Worm (Caenorhabditis elegans): ENCODE results near the gene arp-1.

The arp-1 gene

ce11 chrII:15119537-15120360 is at the start of gene arp-1:
Gene arp-1, plus strand, starts transcription at chrII:15120301.
- TF ChIP-seq hlh-15 (tag; optimal IDR thresholded peaks at IDR 0.05) (no peak), ceh-18 (tag; optimal IDR thresholded peaks at IDR 0.05) (no peak), pha-2 (tag; optimal IDR thresholded peaks at IDR 0.05) (peak; percentile 4), ama-1 (optimal IDR thresholded peaks at IDR 0.05) (no peak), ttx-3 (tag; optimal IDR thresholded peaks at IDR 0.05) (no peak), pha-4 (tag; optimal IDR thresholded peaks at IDR 0.05) (no peak), ceh-48 (tag; optimal IDR thresholded peaks at IDR 0.05) (peak; percentile 8), tbx-2 (tag; optimal IDR thresholded peaks at IDR 0.05) (no peak), dmd-4 (tag; optimal IDR thresholded peaks at IDR 0.05; ENCODE audit: borderline replicate concordance) (no peak), tbx-7 (tag; optimal IDR thresholded peaks at IDR 0.05) (no peak), sox-2 (GFP tag; IDR thresholded peaks at IDR 0.05) (no peak), ceh-34 (tag; optimal IDR thresholded peaks at IDR 0.05) (peak; percentile 3), ceh-14 (tag; optimal IDR thresholded peaks at IDR 0.05) (peak; percentile 10), fkh-10 (GFP tag; optimal IDR thresholded peaks at IDR 0.05) (no peak), hlh-13 (GFP tag; optimal IDR thresholded peaks at IDR 0.05) (no peak), fkh-6 (tag; optimal IDR thresholded peaks at IDR 0.05) (no peak), pat-9 (tag; optimal IDR thresholded peaks at IDR 0.05) (no peak), sox-4 (tag; optimal IDR thresholded peaks at IDR 0.05) (no peak), mec-3 (tag; optimal IDR thresholded peaks at IDR 0.05; ENCODE audit: borderline replicate concordance) (no peak), madf-2 (tag; optimal IDR thresholded peaks at IDR 0.05) (no peak), unc-86 (tag; optimal IDR thresholded peaks at IDR 0.05) (no peak), ceh-9 (tag; optimal IDR thresholded peaks at IDR 0.05) (no peak), syd-9 (tag; optimal IDR thresholded peaks at IDR 0.05) (no peak), sdc-2 (tag; optimal IDR thresholded peaks at IDR 0.05) (no peak), ztf-16 (tag; optimal IDR thresholded peaks at IDR 0.05) (no peak), hlh-8 (tag; optimal IDR thresholded peaks at IDR 0.05) (no peak), nhr-232 (tag; optimal IDR thresholded peaks at IDR 0.05) (no peak), ceh-31 (tag; optimal IDR thresholded peaks at IDR 0.05) (peak; percentile 45), ahr-1 (tag; optimal IDR thresholded peaks at IDR 0.05) (no peak), ceh-22 (tag; optimal IDR thresholded peaks at IDR 0.05) (no peak), K09A11.1 (tag; optimal IDR thresholded peaks at IDR 0.05; ENCODE audit: insufficient read depth) (no peak), T23F11.4 (GFP tag; optimal IDR thresholded peaks at IDR 0.05) (no peak), ceh-2 (tag; optimal IDR thresholded peaks at IDR 0.05) (no peak), zip-5 (tag; optimal IDR thresholded peaks at IDR 0.05) (peak; percentile 10), elt-2 (tag; optimal IDR thresholded peaks at IDR 0.05) (peak; percentile 20), K02D7.2 (tag; optimal IDR thresholded peaks at IDR 0.05) (peak; percentile 3), ceh-24 (tag; optimal IDR thresholded peaks at IDR 0.05) (no peak), unc-42 (tag; optimal IDR thresholded peaks at IDR 0.05) (peak; percentile 67), nfya-1 (tag; optimal IDR thresholded peaks at IDR 0.05) (peak; percentile 39), F13H6.1 (tag; optimal IDR thresholded peaks at IDR 0.05) (no peak), pax-1 (tag; optimal IDR thresholded peaks at IDR 0.05) (no peak), ets-4 (tag; optimal IDR thresholded peaks at IDR 0.05) (no peak), lin-11 (tag; optimal IDR thresholded peaks at IDR 0.05) (no peak), lim-6 (tag; optimal IDR thresholded peaks at IDR 0.05) (no peak), eyg-1 (tag; optimal IDR thresholded peaks at IDR 0.05) (no peak), elt-4 (tag; optimal IDR thresholded peaks at IDR 0.05) (no peak), C38D4.7 (GFP tag; optimal IDR thresholded peaks at IDR 0.05) (no peak), ceh-45 (GFP tag; IDR thresholded peaks at IDR 0.05) (no peak), ceh-6 (GFP tag; optimal IDR thresholded peaks at IDR 0.05) (no peak), unc-3 (GFP tag; conservative IDR thresholded peaks at IDR 0.05) (no peak), unc-3 (tag; optimal IDR thresholded peaks at IDR 0.05) (no peak), odd-2 (tag; optimal IDR thresholded peaks at IDR 0.05) (no peak), unc-55 (GFP tag; optimal IDR thresholded peaks at IDR 0.05) (no peak)
